Worm (Caenorhabditis elegans): ENCODE measurements around the gene F48G7.10.

The F48G7.10 gene

ce11 chrV:674213-674612 lies 39.5 kb upstream of the F48G7.10 start, which contains the start of gene sru-25:
sru-25 (minus strand) TSS chrV:674313.
- TF ChIP-seq lsy-2 (tag; optimal IDR thresholded peaks at IDR 0.05), result no peak
- TF ChIP-seq alr-1 (tag; optimal IDR thresholded peaks at IDR 0.05), result no peak

- TF ChIP-seq nhr-25 (tag; optimal IDR thresholded peaks at IDR 0.05), result no peak
- no peak for TF ChIP-seq unc-39 (tag; optimal IDR thresholded peaks at IDR 0.05)
- TF ChIP-seq sem-4 (tag; optimal IDR thresholded peaks at IDR 0.05), result no peak
- no peak for TF ChIP-seq blmp-1 (tag; optimal IDR thresholded peaks at IDR 0.05; ENCODE audit: insufficient read depth)
- no peak for TF ChIP-seq ztf-1 (GFP tag; conservative IDR thresholded peaks at IDR 0.05)
- no peak for TF ChIP-seq snpc-4 (tag; optimal IDR thresholded peaks at IDR 0.05)
- no peak for TF ChIP-seq zag-1 (tag; optimal IDR thresholded peaks at IDR 0.05)
- TF ChIP-seq mab-5 (tag; optimal IDR thresholded peaks at IDR 0.05), result no peak
- TF ChIP-seq nhr-12 (tag; optimal IDR thresholded peaks at IDR 0.05), result no peak
- TF ChIP-seq lin-39 (tag; optimal IDR thresholded peaks at IDR 0.05), result no peak
- TF ChIP-seq ama-1 (optimal IDR thresholded peaks at IDR 0.05), result no peak
- no peak for TF ChIP-seq egl-27 (tag; optimal IDR thresholded peaks at IDR 0.05)
- TF ChIP-seq nhr-21 (tag; optimal IDR thresholded peaks at IDR 0.05), result no peak
Observed at ce11 chrV:671342-671741, 36.6 kb upstream of the F48G7.10 start, which contains the start of gene sru-24. sru-24 (minus strand) TSS chrV:671442.

- peak; percentile 76 for TF ChIP-seq sma-9 (GFP tag; optimal IDR thresholded peaks at IDR 0.05)
- TF ChIP-seq sma-9 (tag; optimal IDR thresholded peaks at IDR 0.05), result no peak
- TF ChIP-seq ztf-11 (tag; optimal IDR thresholded peaks at IDR 0.05), result no peak
Observed at ce11 chrV:667459-667858, 32.7 kb upstream of the F48G7.10 start, which contains the start of gene nhr-180. nhr-180 (minus strand) TSS chrV:667510.

ce11 chrV:664337-664847 lies 29.6 kb upstream of the F48G7.10 start, which contains the start of the genes F31F4.11 and srh-266:
F31F4.11 (minus strand) TSS chrV:664437.
srh-266 (plus strand) TSS chrV:664797.
- TF ChIP-seq ceh-82 (tag; optimal IDR thresholded peaks at IDR 0.05) (no peak), nhr-77 (tag; optimal IDR thresholded peaks at IDR 0.05) (no peak), peb-1 (tag; optimal IDR thresholded peaks at IDR 0.05) (no peak), nhr-23 (tag; optimal IDR thresholded peaks at IDR 0.05) (no peak)

- TF ChIP-seq C34F6.9 (tag; optimal IDR thresholded peaks at IDR 0.05), result no peak
- no peak for TF ChIP-seq R02D3.7 (tag; optimal IDR thresholded peaks at IDR 0.05)
- no peak for TF ChIP-seq unc-39 (tag; optimal IDR thresholded peaks at IDR 0.05)
- TF ChIP-seq zag-1 (tag; optimal IDR thresholded peaks at IDR 0.05), result no peak
- no peak for TF ChIP-seq ztf-4 (tag; optimal IDR thresholded peaks at IDR 0.05)
- no peak for TF ChIP-seq mab-5 (tag; optimal IDR thresholded peaks at IDR 0.05)
- no peak for TF ChIP-seq lin-39 (tag; optimal IDR thresholded peaks at IDR 0.05)
- no peak for TF ChIP-seq F13H6.1 (tag; optimal IDR thresholded peaks at IDR 0.05)
- no peak for TF ChIP-seq nhr-25 (tag; optimal IDR thresholded peaks at IDR 0.05)
- TF ChIP-seq snpc-4 (tag; optimal IDR thresholded peaks at IDR 0.05), result no peak
- no peak for TF ChIP-seq nhr-23 (tag; optimal IDR thresholded peaks at IDR 0.05)
- TF ChIP-seq aly-2 (tag; optimal IDR thresholded peaks at IDR 0.05), result no peak
- no peak for TF ChIP-seq ZK546.5 (tag; optimal IDR thresholded peaks at IDR 0.05)
Observed at ce11 chrV:660210-660609, 25.5 kb upstream of the F48G7.10 start, which contains the start of gene F31F4.17. F31F4.17 (minus strand) TSS chrV:660310.

- TF ChIP-seq zag-1 (tag; optimal IDR thresholded peaks at IDR 0.05), result no peak
- TF ChIP-seq mdl-1 (tag; optimal IDR thresholded peaks at IDR 0.05), result no peak
- TF ChIP-seq unc-39 (tag; optimal IDR thresholded peaks at IDR 0.05), result no peak
- TF ChIP-seq mab-5 (tag; optimal IDR thresholded peaks at IDR 0.05), result no peak
- no peak for TF ChIP-seq nhr-25 (tag; optimal IDR thresholded peaks at IDR 0.05)
- no peak for TF ChIP-seq ztf-11 (tag; optimal IDR thresholded peaks at IDR 0.05)
- no peak for TF ChIP-seq blmp-1 (tag; optimal IDR thresholded peaks at IDR 0.05; ENCODE audit: insufficient read depth)
- no peak for TF ChIP-seq crh-2 (tag; optimal IDR thresholded peaks at IDR 0.05)
- TF ChIP-seq gmeb-1 (tag; optimal IDR thresholded peaks at IDR 0.05), result no peak
- TF ChIP-seq ZK546.5 (tag; optimal IDR thresholded peaks at IDR 0.05), result no peak
- no peak for TF ChIP-seq nhr-6 (tag; optimal IDR thresholded peaks at IDR 0.05)
- TF ChIP-seq lin-11 (tag; optimal IDR thresholded peaks at IDR 0.05), result no peak
- no peak for TF ChIP-seq nhr-10 (tag; optimal IDR thresholded peaks at IDR 0.05)
- no peak for TF ChIP-seq dmd-4 (tag; optimal IDR thresholded peaks at IDR 0.05)
- TF ChIP-seq F13H6.1 (tag; optimal IDR thresholded peaks at IDR 0.05), result no peak
- no peak for TF ChIP-seq peb-1 (tag; optimal IDR thresholded peaks at IDR 0.05)
- no peak for TF ChIP-seq egl-27 (tag; optimal IDR thresholded peaks at IDR 0.05)
Observed at ce11 chrV:657678-658077, 22.9 kb upstream of the F48G7.10 start, which contains the start of gene srh-246. srh-246 (minus strand) TSS chrV:657778.

Data from whole organism, L2 larva.